Worm (Caenorhabditis elegans): Measurements from ENCODE around the gene R11E3.2.

R11E3.2 gene

DNA sequence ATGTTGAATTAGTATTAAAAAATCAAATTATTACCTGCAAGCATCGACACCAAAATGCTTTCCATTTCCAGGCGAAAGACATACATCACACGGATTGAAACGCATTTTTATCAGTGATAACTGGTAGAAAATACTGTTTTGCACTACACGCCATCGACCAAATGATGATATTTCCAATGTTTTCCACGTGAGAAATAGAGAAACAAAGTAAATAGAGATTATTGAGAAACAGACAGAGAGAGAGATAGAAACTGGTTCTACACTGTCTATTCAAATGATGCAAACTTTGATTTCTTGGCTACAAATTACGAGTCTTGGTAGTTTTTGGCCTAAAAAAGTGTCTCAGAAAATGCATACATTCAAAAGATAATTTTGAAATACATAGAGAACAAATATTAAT lies 16.4 kb downstream of the R11E3.2 start, which contains the start of gene nhr-104 (continued):
- TF ChIP-seq ceh-20 (GFP tag; IDR thresholded peaks at IDR 0.05) (no peak), hlh-11 (tag; optimal IDR thresholded peaks at IDR 0.05) (peak; percentile 80), lim-7 (GFP tag; IDR thresholded peaks at IDR 0.05) (no peak), F49E8.2 (tag; optimal IDR thresholded peaks at IDR 0.05; ENCODE audit: borderline replicate concordance) (no peak), F26F4.8 (GFP tag; conservative IDR thresholded peaks at IDR 0.05) (no peak), nhr-48 (tag; optimal IDR thresholded peaks at IDR 0.05) (peak; percentile 63), nhr-41 (GFP tag; IDR thresholded peaks at IDR 0.05) (no peak), ZK337.2 (GFP tag; IDR thresholded peaks at IDR 0.05) (no peak), lsy-2 (tag; optimal IDR thresholded peaks at IDR 0.05) (peak in 1 of 2 experiments; percentile 59), hif-1 (tag; optimal IDR thresholded peaks at IDR 0.05) (peak in 1 of 2 experiments; percentile 33), ceh-32 (tag; optimal IDR thresholded peaks at IDR 0.05; ENCODE audit: poor library complexity) (no peak), mxl-3 (GFP tag; optimal IDR thresholded peaks at IDR 0.05) (peak; percentile 45)

DNA sequence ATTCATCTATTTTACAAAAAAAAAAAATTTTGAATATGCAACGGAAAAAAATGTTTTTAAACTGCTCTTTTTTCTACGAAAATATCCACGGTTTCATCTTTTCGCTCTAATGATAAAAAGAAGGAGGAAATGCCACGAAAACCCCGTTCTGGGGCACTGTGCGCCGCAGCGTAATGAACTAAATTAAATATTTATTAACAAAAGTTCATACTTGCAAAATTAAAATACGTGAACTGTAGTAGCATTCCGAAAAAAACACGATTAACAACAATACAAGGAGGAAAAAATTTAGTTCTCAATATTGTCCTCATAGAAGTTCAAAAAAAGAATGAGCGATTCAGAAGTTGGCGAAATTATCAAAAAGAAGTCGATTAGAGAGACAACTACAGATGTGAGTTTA lies 17.6 kb downstream of the R11E3.2 start, which contains the start of gene R11E3.1:
Gene R11E3.1, plus strand, starts transcription at position 301 of the 400 bp plus-strand sequence.
- TF ChIP-seq lim-7 (GFP tag; IDR thresholded peaks at IDR 0.05) = no peak
- no peak for TF ChIP-seq nhr-102 (tag; optimal IDR thresholded peaks at IDR 0.05)
- TF ChIP-seq daf-16 (GFP tag; optimal IDR thresholded peaks at IDR 0.05) = no peak
- no peak for TF ChIP-seq daf-16 (tag; optimal IDR thresholded peaks at IDR 0.05)
- no peak for TF ChIP-seq lin-38 (GFP tag; IDR thresholded peaks at IDR 0.05)
- no peak for TF ChIP-seq ceh-32 (tag; optimal IDR thresholded peaks at IDR 0.05; ENCODE audit: poor library complexity)
- no peak for TF ChIP-seq lin-39 (tag; optimal IDR thresholded peaks at IDR 0.05)
- no peak for TF ChIP-seq sdz-12 (GFP tag; optimal IDR thresholded peaks at IDR 0.05)
- TF ChIP-seq skn-1 (tag; optimal IDR thresholded peaks at IDR 0.05) = no peak
- no peak for TF ChIP-seq arid-1 (GFP tag; conservative IDR thresholded peaks at IDR 0.05)
- no peak for TF ChIP-seq F49E8.2 (tag; optimal IDR thresholded peaks at IDR 0.05; ENCODE audit: borderline replicate concordance)
- no peak for TF ChIP-seq dmd-8 (GFP tag; IDR thresholded peaks at IDR 0.05)
- TF ChIP-seq daf-8 (GFP tag; IDR thresholded peaks at IDR 0.05) = no peak
- TF ChIP-seq egl-43 (GFP tag; IDR thresholded peaks at IDR 0.05) = no peak
- no peak for TF ChIP-seq set-16 (GFP tag; IDR thresholded peaks at IDR 0.05)
- TF ChIP-seq nhr-42 (GFP tag; IDR thresholded peaks at IDR 0.05) = no peak
- TF ChIP-seq Y48G9A.11 (GFP tag; IDR thresholded peaks at IDR 0.05) = no peak
- no peak for TF ChIP-seq lin-13 (GFP tag; optimal IDR thresholded peaks at IDR 0.05)
- TF ChIP-seq zfp-2 (tag; optimal IDR thresholded peaks at IDR 0.05) = no peak
- no peak for TF ChIP-seq D1046.2 (GFP tag; IDR thresholded peaks at IDR 0.05)

DNA sequence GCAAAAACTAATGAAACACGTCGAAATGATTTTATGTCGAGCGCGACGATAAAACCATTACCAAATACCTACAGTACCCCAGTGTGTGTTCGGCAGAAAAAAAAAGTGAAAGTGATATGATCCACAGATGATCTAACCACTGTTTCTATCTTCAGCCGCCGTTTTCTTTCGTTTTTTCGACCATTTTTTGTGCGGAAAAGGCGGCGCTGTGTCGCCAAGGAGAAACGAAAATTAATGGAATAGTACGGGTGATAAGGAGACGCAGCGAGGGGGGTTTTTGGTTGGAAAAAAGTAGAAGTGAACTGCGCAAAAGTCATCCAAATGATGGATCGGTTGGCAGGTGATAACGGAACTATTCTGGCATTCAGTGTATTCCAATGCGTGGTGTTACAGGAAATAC lies 23.2 kb downstream of the R11E3.2 start:
- TF ChIP-seq mxl-3 (GFP tag; optimal IDR thresholded peaks at IDR 0.05) = peak; percentile 8
- no peak for TF ChIP-seq nhr-6 (tag; optimal IDR thresholded peaks at IDR 0.05)
- TF ChIP-seq cey-2 (tag; optimal IDR thresholded peaks at IDR 0.05; ENCODE audit: borderline replicate concordance, insufficient read depth) = peak; percentile 48
- no peak for TF ChIP-seq unc-39 (tag; optimal IDR thresholded peaks at IDR 0.05)
- TF ChIP-seq pqm-1 (tag; optimal IDR thresholded peaks at IDR 0.05) = no peak
- TF ChIP-seq nhr-25 (tag; optimal IDR thresholded peaks at IDR 0.05; ENCODE audit: borderline replicate concordance, insufficient read depth) = no peak
- 0 out of 2 replicates have a peak, but pooled peaks have one; percentile 44 for TF ChIP-seq tra-1 (GFP tag; IDR thresholded peaks at IDR 0.05)
- TF ChIP-seq egl-27 (tag; optimal IDR thresholded peaks at IDR 0.05) = no peak
- peak; percentile 29 for TF ChIP-seq nhr-48 (tag; optimal IDR thresholded peaks at IDR 0.05)
- TF ChIP-seq egl-43 (GFP tag; IDR thresholded peaks at IDR 0.05) = no peak
- TF ChIP-seq nhr-28 (tag; optimal IDR thresholded peaks at IDR 0.05) = peak; percentile 12
- peak; percentile 37 for TF ChIP-seq hlh-11 (tag; optimal IDR thresholded peaks at IDR 0.05)
